Worm (Caenorhabditis elegans) whole organism, L4 larva: Measurements from ENCODE around the gene Y24D9A.7.

Experiments
- F44E2.7 ChIP-seq: fragments of 200-800 bp; sonication (Bioruptor generic); IDR thresholded peaks from 2 replicates; pipeline ENCODE4 v2.1.2; 2022; ENCODE audit warnings: missing genetic modification characterization, missing compliant biosample characterization
- F49E8.2 ChIP-seq: sonication (generic microtip); optimal IDR thresholded peaks from 2 replicates; lab custom pipeline; 2016; ENCODE audit warnings: missing compliant biosample characterization, mild to moderate bottlenecking, missing genetic modification characterization, borderline replicate concordance
- R02D3.7 ChIP-seq: fragments of 150-350 bp; sonication (generic microtip); optimal IDR thresholded peaks from 3 replicates; lab custom pipeline; 2014; ENCODE audit warnings: missing biosample characterization, missing genetic modification characterization
- Y5F2A.4 ChIP-seq: fragments of 200-800 bp; sonication (Bioruptor generic); optimal IDR thresholded peaks from 2 replicates; lab custom pipeline; 2018; ENCODE audit warnings: mild to moderate bottlenecking, missing genetic modification characterization, missing compliant biosample characterization
- ZK546.5 ChIP-seq, 2 experiments: sonication (generic microtip); optimal IDR thresholded peaks; 2 replicates each; lab custom pipeline; 2017; ENCODE audit warnings: missing biosample characterization in 2 of 2, missing genetic modification characterization in 2 of 2
- aha-1 ChIP-seq: fragments of 150-350 bp; peaks from one replicate; lab custom pipeline; 2014; ENCODE audit warnings: missing biosample characterization, missing genetic modification characterization
- arid-1 ChIP-seq: fragments of 200-800 bp; sonication (Bioruptor generic); conservative IDR thresholded peaks from 2 replicates; pipeline ENCODE4 v1.3.6; 2022; ENCODE audit warnings: missing genetic modification reagents, missing genetic modification characterization, missing compliant biosample characterization
- ceh-44 ChIP-seq: fragments of 200-800 bp; sonication (Bioruptor generic); IDR thresholded peaks from 2 replicates; pipeline ENCODE4 v1.3.6; 2022; ENCODE audit warnings: missing genetic modification reagents, missing genetic modification characterization, missing compliant biosample characterization
- ces-1 ChIP-seq: fragments of 150-350 bp; sonication (generic microtip); optimal IDR thresholded peaks from 4 replicates; lab custom pipeline; 2014; ENCODE audit warnings: missing biosample characterization, missing genetic modification reagents, missing genetic modification characterization
- ctbp-1 ChIP-seq: fragments of 200-800 bp; sonication (Bioruptor generic); IDR thresholded peaks from 2 replicates; pipeline ENCODE4 v1.3.6; 2022; ENCODE audit warnings: missing genetic modification reagents, missing genetic modification characterization, missing compliant biosample characterization
- daf-16 ChIP-seq, 3 experiments: sonication (generic microtip); optimal IDR thresholded peaks; 2 replicates each; lab custom pipeline; 2016 to 2017; ENCODE audit warnings: missing genetic modification characterization in 3 of 3, missing genetic modification reagents in 3 of 3, mild to moderate bottlenecking in 2 of 3, missing compliant biosample characterization in 2 of 3, missing biosample characterization in 1 of 3, moderate library complexity in 1 of 3
- daf-8 ChIP-seq: fragments of 200-800 bp; sonication (Bioruptor generic); IDR thresholded peaks from 2 replicates; pipeline ENCODE4 v1.3.6; 2022; ENCODE audit warnings: missing genetic modification characterization, missing compliant biosample characterization
- dmd-6 ChIP-seq: fragments of 200-800 bp; sonication (Bioruptor generic); IDR thresholded peaks from 2 replicates; pipeline ENCODE4 v1.3.6; 2022; ENCODE audit warnings: missing genetic modification reagents, missing genetic modification characterization, missing compliant biosample characterization
- dpl-1 ChIP-seq: fragments of 150-350 bp; optimal IDR thresholded peaks from 2 replicates; lab custom pipeline; 2014; ENCODE audit warnings: missing biosample characterization, missing genetic modification reagents, missing genetic modification characterization
- dve-1 ChIP-seq: sonication (generic microtip); optimal IDR thresholded peaks from 2 replicates; lab custom pipeline; 2017; ENCODE audit warnings: antibody characterized with exemption, mild to moderate bottlenecking, missing genetic modification characterization, missing compliant biosample characterization; ENCODE audit not compliant: insufficient read depth
- egl-27 ChIP-seq: sonication (generic microtip); optimal IDR thresholded peaks from 3 replicates; lab custom pipeline; 2017; ENCODE audit warnings: missing biosample characterization, missing genetic modification reagents, missing genetic modification characterization
- fkh-10 ChIP-seq: fragments of 150-350 bp; optimal IDR thresholded peaks from 2 replicates; lab custom pipeline; 2014; ENCODE audit warnings: missing biosample characterization, missing genetic modification reagents, missing genetic modification characterization
- fos-1 ChIP-seq: fragments of 150-350 bp; optimal IDR thresholded peaks from 2 replicates; lab custom pipeline; 2014; ENCODE audit warnings: missing biosample characterization, missing genetic modification characterization
- hlh-11 ChIP-seq: fragments of 200-800 bp; sonication (Bioruptor generic); optimal IDR thresholded peaks from 2 replicates; lab custom pipeline; 2018; ENCODE audit warnings: mild to moderate bottlenecking, missing genetic modification characterization, missing compliant biosample characterization
- hlh-30 ChIP-seq: sonication (generic microtip); optimal IDR thresholded peaks from 2 replicates; lab custom pipeline; 2017; ENCODE audit warnings: antibody characterized with exemption, mild to moderate bottlenecking, missing genetic modification characterization, missing compliant biosample characterization; ENCODE audit not compliant: insufficient read depth
- hmg-1.1 ChIP-seq: fragments of 200-800 bp; sonication (Bioruptor generic); IDR thresholded peaks from 2 replicates; pipeline ENCODE4 v1.3.6; 2022; ENCODE audit warnings: missing genetic modification reagents, missing genetic modification characterization, missing compliant biosample characterization
- lim-7 ChIP-seq: fragments of 200-800 bp; sonication (Bioruptor generic); IDR thresholded peaks from 2 replicates; pipeline ENCODE4 v1.3.6; 2022; ENCODE audit warnings: missing genetic modification characterization, missing compliant biosample characterization
- lin-13 ChIP-seq: fragments of 150-350 bp; optimal IDR thresholded peaks from 2 replicates; lab custom pipeline; 2014; ENCODE audit warnings: missing biosample characterization, missing genetic modification reagents, missing genetic modification characterization
- lin-29 ChIP-seq: fragments of 200-800 bp; sonication (Bioruptor generic); IDR thresholded peaks from 2 replicates; pipeline ENCODE4 v1.3.6; 2022; ENCODE audit warnings: missing genetic modification reagents, missing genetic modification characterization, missing compliant biosample characterization
- lin-38 ChIP-seq: fragments of 200-800 bp; sonication (Bioruptor generic); IDR thresholded peaks from 2 replicates; pipeline ENCODE4 v1.3.6; 2022; ENCODE audit warnings: missing genetic modification reagents, missing genetic modification characterization, missing compliant biosample characterization
- mdl-1 ChIP-seq, 2 experiments: fragments of 150-350 bp in 1 of 2; sonication (generic microtip) in 1 of 2; optimal IDR thresholded peaks; 2 replicates each; lab custom pipeline; 2014 to 2017; ENCODE audit warnings: missing biosample characterization in 2 of 2, missing genetic modification characterization in 2 of 2
- mes-2 ChIP-seq: sonication (generic microtip); optimal IDR thresholded peaks from 2 replicates; lab custom pipeline; 2016; ENCODE audit warnings: missing genotype, mild to moderate bottlenecking, missing genetic modification characterization, missing compliant biosample characterization; ENCODE audit not compliant: poor library complexity, severe bottlenecking
- mxl-3 ChIP-seq: fragments of 200-800 bp; sonication (Bioruptor generic); optimal IDR thresholded peaks from 2 replicates; lab custom pipeline; 2018; ENCODE audit warnings: mild to moderate bottlenecking, missing genetic modification characterization, missing compliant biosample characterization
- nhr-10 ChIP-seq: fragments of 150-350 bp; optimal IDR thresholded peaks from 2 replicates; lab custom pipeline; 2014; ENCODE audit warnings: missing biosample characterization, missing genetic modification characterization
- nhr-11 ChIP-seq: fragments of 150-350 bp; optimal IDR thresholded peaks from 2 replicates; lab custom pipeline; 2014; ENCODE audit warnings: missing biosample characterization, missing genetic modification characterization
- nhr-111 ChIP-seq: fragments of 200-800 bp; sonication (Bioruptor generic); optimal IDR thresholded peaks from 2 replicates; lab custom pipeline; 2018; ENCODE audit warnings: mild to moderate bottlenecking, missing genetic modification characterization, missing compliant biosample characterization
- nhr-25 ChIP-seq: sonication (generic microtip); optimal IDR thresholded peaks from 2 replicates; lab custom pipeline; 2017; ENCODE audit warnings: missing genetic modification characterization, mild to moderate bottlenecking, missing compliant biosample characterization, antibody characterized with exemption, moderate library complexity, borderline replicate concordance; ENCODE audit not compliant: insufficient read depth
- nhr-28 ChIP-seq: fragments of 150-350 bp; optimal IDR thresholded peaks from 2 replicates; lab custom pipeline; 2014; ENCODE audit warnings: missing biosample characterization, missing genetic modification characterization
- nhr-41 ChIP-seq: fragments of 200-800 bp; sonication (Bioruptor generic); IDR thresholded peaks from 2 replicates; pipeline ENCODE4 v1.3.6; 2022; ENCODE audit warnings: missing genetic modification reagents, missing genetic modification characterization, missing compliant biosample characterization
- nhr-42 ChIP-seq: fragments of 200-800 bp; sonication (Bioruptor generic); IDR thresholded peaks from 2 replicates; pipeline ENCODE4 v1.3.6; 2022; ENCODE audit warnings: missing genetic modification characterization, missing compliant biosample characterization
- nhr-48 ChIP-seq: sonication (generic microtip); optimal IDR thresholded peaks from 2 replicates; lab custom pipeline; 2016; ENCODE audit warnings: mild to moderate bottlenecking, missing genetic modification characterization, missing compliant biosample characterization
- nhr-6 ChIP-seq: fragments of 150-350 bp; optimal IDR thresholded peaks from 2 replicates; lab custom pipeline; 2014; ENCODE audit warnings: missing biosample characterization, missing genetic modification characterization
- nhr-77 ChIP-seq: fragments of 150-350 bp; optimal IDR thresholded peaks from 2 replicates; lab custom pipeline; 2014; ENCODE audit warnings: missing biosample characterization, missing genetic modification characterization
- pqm-1 ChIP-seq: sonication (generic microtip); optimal IDR thresholded peaks from 2 replicates; lab custom pipeline; 2017; ENCODE audit warnings: missing biosample characterization, missing genetic modification characterization
- saeg-2 ChIP-seq: fragments of 200-800 bp; sonication (Bioruptor generic); IDR thresholded peaks from 2 replicates; pipeline ENCODE4 v1.3.6; 2022; ENCODE audit warnings: missing genetic modification reagents, missing genetic modification characterization, missing compliant biosample characterization
- sdz-12 ChIP-seq: fragments of 200-800 bp; sonication (Bioruptor generic); optimal IDR thresholded peaks from 2 replicates; lab custom pipeline; 2018; ENCODE audit warnings: mild to moderate bottlenecking, missing genetic modification characterization, missing compliant biosample characterization
- set-16 ChIP-seq: fragments of 200-800 bp; sonication (Bioruptor generic); IDR thresholded peaks from 2 replicates; pipeline ENCODE4 v1.3.6; 2022; ENCODE audit warnings: missing genetic modification reagents, missing genetic modification characterization, missing compliant biosample characterization
- skn-1 ChIP-seq: fragments of 150-350 bp; optimal IDR thresholded peaks from 2 replicates; lab custom pipeline; 2014; ENCODE audit warnings: missing biosample characterization, missing genetic modification characterization
- snpc-4 ChIP-seq: fragments of 150-350 bp; optimal IDR thresholded peaks from 2 replicates; lab custom pipeline; 2014; ENCODE audit warnings: missing biosample characterization, missing genetic modification characterization
- spr-3 ChIP-seq: fragments of 200-800 bp; sonication (Bioruptor generic); optimal IDR thresholded peaks from 2 replicates; lab custom pipeline; 2018; ENCODE audit warnings: mild to moderate bottlenecking, missing genetic modification characterization, missing compliant biosample characterization
- unc-130 ChIP-seq: sonication (generic microtip); optimal IDR thresholded peaks from 2 replicates; lab custom pipeline; 2016; ENCODE audit warnings: missing genetic modification reagents, missing genetic modification characterization, missing compliant biosample characterization
- zfp-2 ChIP-seq: sonication (generic microtip); optimal IDR thresholded peaks from 2 replicates; lab custom pipeline; 2016; ENCODE audit warnings: mild to moderate bottlenecking, missing genetic modification characterization, missing compliant biosample characterization
- ztf-11 ChIP-seq: fragments of 150-350 bp; optimal IDR thresholded peaks from 2 replicates; lab custom pipeline; 2014; ENCODE audit warnings: missing biosample characterization, missing genetic modification characterization
- ztf-7 ChIP-seq: fragments of 150-350 bp; optimal IDR thresholded peaks from 2 replicates; lab custom pipeline; 2014; ENCODE audit warnings: missing biosample characterization, missing genetic modification characterization

Gene Y24D9A.7

DNA sequence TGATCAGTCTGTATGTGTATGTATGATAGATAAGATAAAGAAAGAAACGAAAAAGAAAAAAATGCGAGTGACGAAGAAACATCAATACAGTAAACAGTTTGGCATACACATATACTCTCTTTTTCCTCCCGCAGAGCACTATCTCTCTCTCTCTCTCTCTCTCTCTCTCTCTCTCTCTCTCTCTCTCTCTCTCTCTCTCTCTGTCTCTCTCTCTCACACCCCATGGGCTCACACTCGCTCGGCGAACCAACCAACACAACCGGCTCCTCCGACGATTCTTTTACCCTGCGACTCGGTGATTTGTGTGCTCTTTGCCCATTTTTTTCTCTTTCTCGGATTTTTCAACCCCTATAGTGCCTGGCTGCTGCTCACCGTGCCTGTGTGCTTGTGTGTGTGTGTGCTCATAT is 2.1 kb upstream of the Y24D9A.7 start (continued):
- TF ChIP-seq spr-3 (GFP tag; lab: Kevin White, UChicago): no peak
- no peak for TF ChIP-seq nhr-6 (tag; lab: Kevin White, UChicago)
- TF ChIP-seq pqm-1 (tag; lab: Kevin White, UChicago): peak; percentile 49
- no peak for TF ChIP-seq sdz-12 (GFP tag; lab: Kevin White, UChicago)
- TF ChIP-seq mes-2: no peak
- peak; percentile 55 for TF ChIP-seq nhr-77
- TF ChIP-seq Y5F2A.4 (GFP tag; lab: Kevin White, UChicago): no peak
- peak; percentile 37 for TF ChIP-seq nhr-28 (tag; lab: Kevin White, UChicago)
- no peak for TF ChIP-seq F44E2.7 (GFP tag; lab: Robert Waterston, UW)
- TF ChIP-seq lim-7 (GFP tag; lab: Robert Waterston, UW): no peak
- TF ChIP-seq lin-29 (GFP tag; lab: Robert Waterston, UW): no peak
- no peak for TF ChIP-seq hlh-30 (tag; lab: Kevin White, UChicago)
- TF ChIP-seq ces-1 (GFP tag; lab: Kevin White, UChicago): no peak
- TF ChIP-seq ctbp-1 (GFP tag; lab: Robert Waterston, UW): no peak
- TF ChIP-seq ZK546.5 (tag; optimal IDR thresholded peaks at IDR 0.05; lab: Kevin White, UChicago): no peak
- TF ChIP-seq aha-1 (tag; lab: Kevin White, UChicago): peak; percentile 96
- TF ChIP-seq mxl-3 (GFP tag; lab: Kevin White, UChicago): peak; percentile 18
- no peak for TF ChIP-seq ztf-7 (tag; lab: Kevin White, UChicago)

DNA sequence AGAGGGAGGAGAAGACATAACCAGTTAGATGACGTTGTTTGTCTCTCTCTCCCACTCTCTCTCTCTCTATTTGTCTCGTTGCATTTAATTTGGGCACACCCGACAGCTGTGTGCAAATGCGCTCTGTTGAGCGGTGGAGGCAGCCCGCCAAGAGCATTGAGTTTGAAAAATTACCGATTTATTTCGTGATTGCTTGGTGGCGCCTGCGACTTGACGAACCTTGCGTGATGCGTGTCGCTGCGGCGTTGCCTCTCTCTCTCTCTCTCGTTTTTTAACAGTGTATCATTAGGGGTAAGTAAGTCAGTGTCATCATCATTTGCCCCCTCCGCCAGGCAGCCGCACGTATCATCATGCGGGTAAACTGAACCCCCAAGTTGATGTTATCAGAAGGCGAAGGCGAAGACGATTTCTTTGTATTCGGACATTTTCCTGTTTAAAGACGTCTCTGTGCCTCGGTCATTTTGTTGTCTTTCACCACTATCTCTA is 1.1 kb upstream of the Y24D9A.7 start:
- no peak for TF ChIP-seq nhr-10 (tag; lab: Kevin White, UChicago)
- no peak for TF ChIP-seq egl-27 (tag; lab: Kevin White, UChicago)
- 0 out of 2 replicates have a peak, but pooled peaks have one; percentile 44 for TF ChIP-seq ceh-44 (GFP tag; lab: Robert Waterston, UW)
- TF ChIP-seq snpc-4 (tag; lab: Kevin White, UChicago): no peak
- TF ChIP-seq lin-13 (GFP tag; lab: Kevin White, UChicago): peak; percentile 65
- TF ChIP-seq spr-3 (GFP tag; lab: Kevin White, UChicago): no peak
- no peak for TF ChIP-seq arid-1 (GFP tag; lab: Robert Waterston, UW)
- TF ChIP-seq nhr-25 (tag; lab: Kevin White, UChicago): peak; percentile 8
- peak; percentile 67 for TF ChIP-seq dmd-6 (GFP tag; lab: Robert Waterston, UW)
- peak; percentile 37; the same call in 1 of the 2 replicates for TF ChIP-seq nhr-41
- no peak for TF ChIP-seq ztf-7 (tag; lab: Kevin White, UChicago)
- TF ChIP-seq sdz-12 (GFP tag; lab: Kevin White, UChicago): peak; percentile 58
- peak; percentile 39 for TF ChIP-seq fkh-10 (GFP tag; lab: Kevin White, UChicago)
- peak; percentile 32 to 58 for TF ChIP-seq mdl-1 (tag; optimal IDR thresholded peaks at IDR 0.05; lab: Kevin White, UChicago)
- TF ChIP-seq unc-130 (GFP tag; lab: Kevin White, UChicago): no peak
- TF ChIP-seq ztf-11 (tag; lab: Kevin White, UChicago): no peak
- TF ChIP-seq dpl-1 (GFP tag; lab: Kevin White, UChicago): peak; percentile 67
- peak; percentile 42 for TF ChIP-seq nhr-11
- TF ChIP-seq F49E8.2 (tag; lab: Kevin White, UChicago): no peak
- TF ChIP-seq set-16 (GFP tag; lab: Robert Waterston, UW): peak; percentile 53
- peak; percentile 59 for TF ChIP-seq nhr-48 (tag; lab: Kevin White, UChicago)
- no peak for TF ChIP-seq skn-1 (tag; lab: Kevin White, UChicago)
- TF ChIP-seq hlh-11: peak; percentile 90
- TF ChIP-seq dve-1 (tag; lab: Kevin White, UChicago): peak; percentile 84
- TF ChIP-seq fos-1: no peak
- TF ChIP-seq nhr-111 (GFP tag; lab: Kevin White, UChicago): no peak
- TF ChIP-seq daf-8: no peak
- no peak for TF ChIP-seq nhr-42 (GFP tag; lab: Robert Waterston, UW)
- TF ChIP-seq saeg-2 (GFP tag; lab: Robert Waterston, UW): 0 out of 2 replicates have a peak, but pooled peaks have one; percentile 24
- no peak for TF ChIP-seq lin-29 (GFP tag; lab: Robert Waterston, UW)
- no peak for TF ChIP-seq R02D3.7 (tag; lab: Kevin White, UChicago)
- peak; percentile 45 for TF ChIP-seq hmg-1.1 (GFP tag; lab: Robert Waterston, UW)
- TF ChIP-seq zfp-2: no peak
- no peak for TF ChIP-seq ZK546.5 (tag; optimal IDR thresholded peaks at IDR 0.05; lab: Kevin White, UChicago)
- no peak for TF ChIP-seq daf-16 (GFP tag; optimal IDR thresholded peaks at IDR 0.05; lab: Kevin White, UChicago)
- TF ChIP-seq daf-16 (tag; optimal IDR thresholded peaks at IDR 0.05; lab: Kevin White, UChicago): peak; percentile 80
- peak; percentile 89 for TF ChIP-seq lin-38 (GFP tag; lab: Robert Waterston, UW)
